Fruit fly (Drosophila melanogaster) S2 (cell line): ENCODE measurements around the gene CG15580.

ENCODE experiments used
- CG8478 ChIP-seq: fragments of >200 bp; optimal IDR thresholded peaks from 2 replicates; lab custom pipeline; 2018
- CTCF ChIP-seq, 2 experiments: fragments of >200 bp; optimal IDR thresholded peaks; 2 replicates each; lab custom pipeline; 2018

Gene CG15580

dm6 chr3R:6008202-6009062 lies 48.9 kb downstream of the CG15580 start, which contains the start of gene Rm62:
Gene Rm62 (minus strand): TSS chr3R:6008579.
- TF ChIP-seq CTCF (optimal IDR thresholded peaks at IDR 0.05; lab: Kevin White, UChicago) (peak in 1 of 2 experiments; percentile 23), CG8478 (lab: Kevin White, UChicago) (no peak)

dm6 chr3R:6007123-6008000 lies 50.0 kb downstream of the CG15580 start:
- no peak for TF ChIP-seq CG8478 (lab: Kevin White, UChicago)
- no peak for TF ChIP-seq CTCF (optimal IDR thresholded peaks at IDR 0.05; lab: Kevin White, UChicago)

dm6 chr3R:6006595-6006994 lies 50.7 kb downstream of the CG15580 start:
- TF ChIP-seq CG8478 (lab: Kevin White, UChicago) (no peak), CTCF (optimal IDR thresholded peaks at IDR 0.05; lab: Kevin White, UChicago) (no peak)
